Worm (Caenorhabditis elegans) whole organism, midembryonic: ENCODE results near the gene fbxa-143.

Experiments
- cog-1 ChIP-seq: sonication (generic microtip); optimal IDR thresholded peaks from 2 replicates; lab custom pipeline; 2016; ENCODE audit warnings: missing genetic modification characterization, missing compliant biosample characterization
- flt-1 ChIP-seq: fragments of 200-800 bp; sonication (Bioruptor generic); IDR thresholded peaks from 2 replicates; pipeline ENCODE4 v1.3.6; 2022; ENCODE audit warnings: missing genetic modification characterization, missing compliant biosample characterization

ce11 chrV:16139529-16139928 lies 12.2 kb upstream of the fbxa-143 start, which contains the start of gene clc-11:
- TF ChIP-seq flt-1 = no peak
- no peak for TF ChIP-seq cog-1
